Worm (Caenorhabditis elegans): ENCODE data around the gene Y41D4B.11.
"Not testable (repeated sequence)": the region's sequence is repeated elsewhere in the genome, so short reads cannot be mapped to it uniquely, and the experiment has no call there.

DNA sequence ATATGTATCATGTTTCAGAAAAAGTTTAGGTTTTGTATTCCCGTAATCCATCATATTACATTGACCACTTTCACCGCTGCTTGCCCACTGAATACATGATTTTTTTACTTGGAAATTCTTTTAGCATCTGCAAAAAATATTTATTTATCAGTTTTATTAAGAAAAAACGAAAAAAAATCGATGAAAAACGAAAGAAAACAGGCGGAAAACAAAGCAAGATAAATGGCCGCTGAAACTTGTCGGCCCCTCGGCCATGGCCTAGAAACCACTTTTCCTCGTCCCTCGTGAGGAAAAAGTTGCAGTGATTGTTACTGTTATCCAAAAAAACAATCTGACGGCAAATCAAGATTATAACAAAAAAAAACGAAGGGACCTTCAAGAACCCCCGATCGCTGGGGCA lies 4.5 kb downstream of the Y41D4B.11 start, which contains the start of gene dsl-3:
- not testable (repeated sequence) for TF ChIP-seq W03F9.2, dao-5, him-1 (tag; optimal IDR thresholded peaks at IDR 0.05)

Measured in whole organism, L4/young adult.